Fruit fly (Drosophila melanogaster) whole organism, embryonic: ENCODE results near the gene CG5731.

Experiments used
- Ada2b ChIP-seq: fragments of 200-800 bp; sonication (Bioruptor generic); IDR thresholded peaks from 2 replicates; pipeline ENCODE4 v1.3.6; 2022; ENCODE audit warnings: missing biosample characterization, missing genetic modification characterization
- Atf3 ChIP-seq: fragments of 200-800 bp; sonication (Bioruptor generic); optimal IDR thresholded peaks from 3 replicates; lab custom pipeline; 2016; ENCODE audit warnings: missing biosample characterization, missing genetic modification characterization
- C15 ChIP-seq: fragments of 200-800 bp; sonication (Bioruptor generic); IDR thresholded peaks from 3 replicates; pipeline ENCODE4 v1.3.6; 2022; ENCODE audit warnings: missing biosample characterization, missing genetic modification characterization
- CG10274 ChIP-seq: fragments of 200-800 bp; sonication (Bioruptor generic); optimal IDR thresholded peaks from 3 replicates; lab custom pipeline; 2017; ENCODE audit warnings: missing biosample characterization, mild to moderate bottlenecking, missing genetic modification characterization
- CG10979 ChIP-seq: fragments of 200-800 bp; sonication (Bioruptor generic); optimal IDR thresholded peaks from 2 replicates; lab custom pipeline; 2018; ENCODE audit warnings: missing biosample characterization, mild to moderate bottlenecking, missing genetic modification characterization, moderate library complexity
- CG11696 ChIP-seq: fragments of 200-800 bp; sonication (Bioruptor generic); IDR thresholded peaks from 2 replicates; pipeline ENCODE4 v1.3.6; 2022; ENCODE audit warnings: missing biosample characterization, missing genetic modification characterization
- CG12299 ChIP-seq: fragments of 200-800 bp; sonication (Bioruptor generic); optimal IDR thresholded peaks from 2 replicates; lab custom pipeline; 2018; ENCODE audit warnings: missing biosample characterization, mild to moderate bottlenecking, missing genetic modification characterization
- CG16815 ChIP-seq: fragments of 200-800 bp; sonication (Bioruptor generic); optimal IDR thresholded peaks from 3 replicates; lab custom pipeline; 2017; ENCODE audit warnings: missing biosample characterization, mild to moderate bottlenecking, missing genetic modification characterization
- CG17568 ChIP-seq: fragments of 200-800 bp; sonication (Bioruptor generic); optimal IDR thresholded peaks from 2 replicates; lab custom pipeline; 2018; ENCODE audit warnings: missing biosample characterization, mild to moderate bottlenecking, missing genetic modification characterization, moderate library complexity
- CG2199 ChIP-seq: fragments of 200-800 bp; sonication (Bioruptor generic); IDR thresholded peaks from 3 replicates; pipeline ENCODE4 v1.3.6; 2022; ENCODE audit warnings: missing biosample characterization, missing genetic modification characterization
- CG2202 ChIP-seq: fragments of 200-800 bp; sonication (Bioruptor generic); optimal IDR thresholded peaks from 2 replicates; lab custom pipeline; 2018; ENCODE audit warnings: missing biosample characterization, mild to moderate bottlenecking, missing genetic modification characterization
- CG2712 ChIP-seq: fragments of 200-800 bp; optimal IDR thresholded peaks from 3 replicates; lab custom pipeline; 2019; ENCODE audit warnings: missing biosample characterization, mild to moderate bottlenecking, missing genetic modification characterization, moderate library complexity
- CG30020 ChIP-seq: fragments of 200-800 bp; optimal IDR thresholded peaks from 2 replicates; lab custom pipeline; 2019; ENCODE audit warnings: missing biosample characterization, mild to moderate bottlenecking, missing genetic modification characterization, moderate library complexity
- CG3065 ChIP-seq: fragments of 200-800 bp; sonication (Bioruptor generic); optimal IDR thresholded peaks from 2 replicates; lab custom pipeline; 2016; ENCODE audit warnings: missing biosample characterization, missing genetic modification characterization
- CG31224 ChIP-seq: fragments of 200-800 bp; sonication (Bioruptor generic); IDR thresholded peaks from 2 replicates; pipeline ENCODE4 v1.3.6; 2022; ENCODE audit warnings: missing biosample characterization, missing genetic modification characterization
- CG33213 ChIP-seq: fragments of 200-800 bp; sonication (Bioruptor generic); optimal IDR thresholded peaks from 3 replicates; lab custom pipeline; 2016; ENCODE audit warnings: missing biosample characterization, missing genetic modification characterization
- CG33557 ChIP-seq: fragments of 200-800 bp; sonication (Bioruptor generic); optimal IDR thresholded peaks from 2 replicates; lab custom pipeline; 2019; ENCODE audit warnings: missing biosample characterization, mild to moderate bottlenecking, missing genetic modification characterization, moderate library complexity
- CG3838 ChIP-seq: fragments of 200-800 bp; sonication (Bioruptor generic); optimal IDR thresholded peaks from 3 replicates; lab custom pipeline; 2016; ENCODE audit warnings: missing biosample characterization, missing genetic modification characterization
- CG4707 ChIP-seq: fragments of 200-800 bp; sonication (Bioruptor generic); optimal IDR thresholded peaks from 2 replicates; lab custom pipeline; 2018; ENCODE audit warnings: missing biosample characterization, mild to moderate bottlenecking, missing genetic modification characterization, moderate library complexity
- CG6683 ChIP-seq: fragments of 200-800 bp; sonication (Bioruptor generic); optimal IDR thresholded peaks from 2 replicates; lab custom pipeline; 2017; ENCODE audit warnings: missing biosample characterization, mild to moderate bottlenecking, missing genetic modification characterization, missing genetic modification reagents
- CG7963 ChIP-seq: fragments of 200-800 bp; sonication (Bioruptor generic); IDR thresholded peaks from 3 replicates; pipeline ENCODE4 v1.3.6; 2022; ENCODE audit warnings: missing biosample characterization, missing genetic modification characterization; ENCODE audit not compliant: partially characterized antibody
- CG9727 ChIP-seq: fragments of 200-800 bp; sonication (Bioruptor generic); optimal IDR thresholded peaks from 3 replicates; lab custom pipeline; 2017; ENCODE audit warnings: missing biosample characterization, mild to moderate bottlenecking, missing genetic modification characterization
- D19B ChIP-seq: fragments of 200-800 bp; sonication (Bioruptor generic); optimal IDR thresholded peaks from 2 replicates; lab custom pipeline; 2017; ENCODE audit warnings: missing biosample characterization, mild to moderate bottlenecking, missing genetic modification characterization
- E2f1 ChIP-seq: fragments of 200-800 bp; sonication (Bioruptor generic); IDR thresholded peaks from 2 replicates; pipeline ENCODE4 v1.3.6; 2022; ENCODE audit warnings: missing biosample characterization, missing genetic modification characterization
- Hr39 ChIP-seq: fragments of >200 bp; optimal IDR thresholded peaks from 2 replicates; lab custom pipeline; 2017
- Mes4 ChIP-seq: fragments of 200-800 bp; sonication (Bioruptor generic); optimal IDR thresholded peaks from 2 replicates; lab custom pipeline; 2016; ENCODE audit warnings: missing biosample characterization, missing genetic modification characterization
- Xrp1 ChIP-seq: fragments of 200-800 bp; sonication (Bioruptor generic); IDR thresholded peaks from 2 replicates; pipeline ENCODE4 v1.3.6; 2022; ENCODE audit warnings: missing biosample characterization, missing genetic modification characterization
- ab ChIP-seq: fragments of 200-800 bp; sonication (Bioruptor generic); optimal IDR thresholded peaks from 2 replicates; lab custom pipeline; 2016; ENCODE audit warnings: missing biosample characterization, missing genetic modification characterization
- aop ChIP-seq: fragments of 200-800 bp; sonication (Bioruptor generic); IDR thresholded peaks from 2 replicates; pipeline ENCODE4 v1.3.6; 2022; ENCODE audit warnings: missing biosample characterization, missing genetic modification characterization
- corto ChIP-seq: fragments of 200-800 bp; sonication (Bioruptor generic); optimal IDR thresholded peaks from 2 replicates; lab custom pipeline; 2016; ENCODE audit warnings: missing biosample characterization, mild to moderate bottlenecking, missing genetic modification characterization, moderate library complexity
- disco-r ChIP-seq: fragments of 200-800 bp; sonication (Bioruptor generic); optimal IDR thresholded peaks from 2 replicates; lab custom pipeline; 2016; ENCODE audit warnings: missing biosample characterization, missing genetic modification characterization
- dm ChIP-seq: fragments of 200-800 bp; sonication (Bioruptor generic); optimal IDR thresholded peaks from 3 replicates; lab custom pipeline; 2016; ENCODE audit warnings: missing biosample characterization, missing genetic modification characterization
- dmrt99B ChIP-seq: fragments of 200-800 bp; sonication (Bioruptor generic); optimal IDR thresholded peaks from 2 replicates; lab custom pipeline; 2018; ENCODE audit warnings: missing biosample characterization, mild to moderate bottlenecking, missing genetic modification characterization, moderate library complexity
- dpn ChIP-seq, 2 experiments: fragments of 200-800 bp; sonication (Bioruptor generic); optimal IDR thresholded peaks; 3 replicates each; lab custom pipeline; 2016; ENCODE audit warnings: missing biosample characterization in 2 of 2, missing genetic modification characterization in 2 of 2
- eyg ChIP-seq: fragments of 200-800 bp; sonication (Bioruptor generic); optimal IDR thresholded peaks from 3 replicates; lab custom pipeline; 2016; ENCODE audit warnings: missing biosample characterization, missing genetic modification characterization
- fd3F ChIP-seq: fragments of 200-800 bp; sonication (Bioruptor generic); optimal IDR thresholded peaks from 2 replicates; lab custom pipeline; 2018; ENCODE audit warnings: missing biosample characterization, mild to moderate bottlenecking, missing genetic modification characterization, moderate library complexity
- fd96Cb ChIP-seq: fragments of 200-800 bp; sonication (Bioruptor generic); optimal IDR thresholded peaks from 2 replicates; lab custom pipeline; 2018; ENCODE audit warnings: missing biosample characterization, mild to moderate bottlenecking, missing genetic modification characterization, moderate library complexity
- grau ChIP-seq: fragments of 200-800 bp; optimal IDR thresholded peaks from 3 replicates; lab custom pipeline; 2019; ENCODE audit warnings: missing biosample characterization, mild to moderate bottlenecking, missing genetic modification characterization, moderate library complexity
- gro ChIP-seq: fragments of 200-800 bp; sonication (Bioruptor generic); optimal IDR thresholded peaks from 2 replicates; lab custom pipeline; 2016; ENCODE audit warnings: missing biosample characterization, missing genetic modification characterization
- hkb ChIP-seq, 2 experiments: fragments of 200-800 bp in 1 of 2; fragments of >200 bp in 1 of 2; sonication (Bioruptor generic) in 1 of 2; IDR thresholded peaks in 1 of 2; optimal IDR thresholded peaks in 1 of 2; 2 replicates each; pipeline versions ENCODE4 v1.3.6 to Lab custom; 2017 to 2022; ENCODE audit warnings: missing biosample characterization in 1 of 2, missing genetic modification characterization in 1 of 2
- ind ChIP-seq: fragments of 200-800 bp; sonication (Bioruptor generic); optimal IDR thresholded peaks from 3 replicates; lab custom pipeline; 2016; ENCODE audit warnings: missing biosample characterization, missing genetic modification characterization
- kay ChIP-seq: fragments of 200-800 bp; sonication (Bioruptor generic); optimal IDR thresholded peaks from 2 replicates; lab custom pipeline; 2016; ENCODE audit warnings: missing biosample characterization, missing genetic modification characterization
- lola ChIP-seq, 3 experiments: fragments of >200 bp in 2 of 3; fragments of 200-800 bp in 1 of 3; sonication (Bioruptor generic) in 1 of 3; optimal IDR thresholded peaks; 2 replicates each; lab custom pipeline; 2017 to 2019; ENCODE audit warnings: missing biosample characterization in 3 of 3, missing genetic modification characterization in 3 of 3, mild to moderate bottlenecking in 1 of 3, moderate library complexity in 1 of 3
- nmo ChIP-seq: fragments of 200-800 bp; sonication (Bioruptor generic); optimal IDR thresholded peaks from 2 replicates; lab custom pipeline; 2018; ENCODE audit warnings: missing biosample characterization, mild to moderate bottlenecking, missing genetic modification characterization, moderate library complexity
- p53 ChIP-seq: fragments of 200-800 bp; sonication (Bioruptor generic); optimal IDR thresholded peaks from 2 replicates; lab custom pipeline; 2016; ENCODE audit warnings: missing biosample characterization, missing genetic modification characterization
- pho ChIP-seq: fragments of 200-800 bp; sonication (Bioruptor generic); optimal IDR thresholded peaks from 2 replicates; lab custom pipeline; 2016; ENCODE audit warnings: missing biosample characterization, missing genetic modification characterization
- rib ChIP-seq: fragments of 200-800 bp; sonication (Bioruptor generic); IDR thresholded peaks from 2 replicates; pipeline ENCODE4 v1.3.6; 2022; ENCODE audit warnings: missing biosample characterization, missing genetic modification characterization
- stwl ChIP-seq: fragments of 200-800 bp; sonication (Bioruptor generic); optimal IDR thresholded peaks from 3 replicates; lab custom pipeline; 2018; ENCODE audit warnings: missing biosample characterization, mild to moderate bottlenecking, missing genetic modification characterization, moderate library complexity
- tap ChIP-seq: fragments of 200-800 bp; optimal IDR thresholded peaks from 3 replicates; lab custom pipeline; 2019; ENCODE audit warnings: missing biosample characterization, mild to moderate bottlenecking, missing genetic modification characterization, moderate library complexity

The CG5731 gene

dm6 chr2L:10220501-10221386 is 11.2 kb upstream of the CG5731 start, which contains the start of the genes Npc1a and Prosalpha6 (continued):
- TF ChIP-seq CG2199 (GFP tag; lab: Robert Waterston, UW) (no peak), gro (GFP tag; lab: Kevin White, UChicago) (no peak), Ada2b (no peak), hkb (optimal IDR thresholded peaks at IDR 0.05; lab: Kevin White, UChicago) (no peak), hkb (GFP tag; IDR thresholded peaks at IDR 0.05; lab: Robert Waterston, UW) (no peak), CG33557 (peak; percentile 6), C15 (GFP tag; lab: Robert Waterston, UW) (no peak), p53 (GFP tag; lab: Kevin White, UChicago) (no peak), CG11696 (GFP tag; lab: Robert Waterston, UW) (no peak), CG33213 (GFP tag; lab: Kevin White, UChicago) (no peak), aop (GFP tag; lab: Robert Waterston, UW) (no peak), tap (no peak), CG10274 (GFP tag; lab: Kevin White, UChicago) (no peak), Mes4 (GFP tag; lab: Kevin White, UChicago) (no peak), pho (GFP tag; lab: Kevin White, UChicago) (no peak), Atf3 (GFP tag; lab: Kevin White, UChicago) (no peak), disco-r (GFP tag; lab: Kevin White, UChicago) (no peak), dm (GFP tag; lab: Kevin White, UChicago) (no peak), rib (no peak), kay (no peak), CG31224 (GFP tag; lab: Robert Waterston, UW) (no peak), CG4707 (GFP tag; lab: Kevin White, UChicago) (no peak), grau (no peak), fd96Cb (tag; lab: Kevin White, UChicago) (peak; percentile 1), ind (GFP tag; lab: Kevin White, UChicago) (no peak), CG10979 (no peak), lola (GFP tag; optimal IDR thresholded peaks at IDR 0.05; lab: Kevin White, UChicago) (peak in 1 of 3 experiments; percentile 31), CG3838 (no peak), fd3F (GFP tag; lab: Kevin White, UChicago) (no peak), dpn (GFP tag; optimal IDR thresholded peaks at IDR 0.05; lab: Kevin White, UChicago) (no peak), CG30020 (tag; lab: Kevin White, UChicago) (peak; percentile 99), eyg (GFP tag; lab: Kevin White, UChicago) (no peak), CG2712 (tag; lab: Kevin White, UChicago) (peak; percentile 51), D19B (peak; percentile 11), CG17568 (GFP tag; lab: Kevin White, UChicago) (no peak), CG3065 (GFP tag; lab: Kevin White, UChicago) (no peak), Hr39 (no peak), CG7963 (GFP tag; lab: Robert Waterston, UW) (0 out of 3 replicates have a peak, but pooled peaks have one; percentile 56), corto (GFP tag; lab: Kevin White, UChicago) (no peak), dmrt99B (tag; lab: Kevin White, UChicago) (no peak), ab (peak; percentile 20), nmo (GFP tag; lab: Kevin White, UChicago) (peak; percentile 72), CG9727 (GFP tag; lab: Kevin White, UChicago) (peak; percentile 12), CG2202 (no peak), CG6683 (GFP tag; lab: Kevin White, UChicago) (no peak), E2f1 (GFP tag; lab: Robert Waterston, UW) (no peak), stwl (tag; lab: Kevin White, UChicago) (peak; percentile 34), CG16815 (GFP tag; lab: Kevin White, UChicago) (no peak), CG12299 (tag; lab: Kevin White, UChicago) (no peak), Xrp1 (GFP tag; lab: Robert Waterston, UW) (no peak)
